Worm (Caenorhabditis elegans): ENCODE measurements around the gene F07G11.3.
"Not testable (repeated sequence)": the region's sequence is repeated elsewhere in the genome, so short reads cannot be mapped to it uniquely, and the experiment has no call there.

F07G11.3 gene

ce11 chrV:7288699-7289098, 9.9 kb upstream of the F07G11.3 start, which contains the start of gene C13A2.1:
Gene C13A2.1, plus strand, starts transcription at chrV:7288999.
- TF ChIP-seq attf-6 (GFP tag; IDR thresholded peaks at IDR 0.05) (no peak), madf-8 (GFP tag; conservative IDR thresholded peaks at IDR 0.05) (no peak), egrh-3 (GFP tag; IDR thresholded peaks at IDR 0.05) (no peak), athp-1 (tag; optimal IDR thresholded peaks at IDR 0.05) (no peak), F39B2.1 (GFP tag; IDR thresholded peaks at IDR 0.05) (no peak), F55B11.4 (tag; optimal IDR thresholded peaks at IDR 0.05; ENCODE audit: borderline replicate concordance, insufficient read depth) (no peak), let-607 (tag; optimal IDR thresholded peaks at IDR 0.05) (no peak), sdz-38 (tag; optimal IDR thresholded peaks at IDR 0.05) (no peak), B0261.1 (tag; optimal IDR thresholded peaks at IDR 0.05) (no peak), F52B5.7 (tag; optimal IDR thresholded peaks at IDR 0.05) (no peak), ets-4 (GFP tag; optimal IDR thresholded peaks at IDR 0.05) (no peak), nfya-2 (GFP tag; IDR thresholded peaks at IDR 0.05) (no peak), dpff-1 (tag; optimal IDR thresholded peaks at IDR 0.05) (no peak), ztf-22 (GFP tag; optimal IDR thresholded peaks at IDR 0.05) (no peak), hmg-1.2 (GFP tag; IDR thresholded peaks at IDR 0.05) (no peak), madf-3 (GFP tag; IDR thresholded peaks at IDR 0.05) (no peak)

ce11 chrV:7295270-7295669, 3.3 kb upstream of the F07G11.3 start, which contains the start of gene F07G11.4:
Gene F07G11.4, minus strand, starts transcription at chrV:7295370.
- no peak for TF ChIP-seq akir-1 (GFP tag; optimal IDR thresholded peaks at IDR 0.05)
- no peak for TF ChIP-seq hmg-20 (GFP tag; IDR thresholded peaks at IDR 0.05)
- no peak for TF ChIP-seq snpc-1.1 (tag; optimal IDR thresholded peaks at IDR 0.05; ENCODE audit: insufficient read depth)
- TF ChIP-seq ztf-28 (GFP tag; IDR thresholded peaks at IDR 0.05), result no peak
- no peak for TF ChIP-seq F55B11.4 (tag; optimal IDR thresholded peaks at IDR 0.05; ENCODE audit: borderline replicate concordance, insufficient read depth)
- no peak for TF ChIP-seq F52B5.7 (tag; optimal IDR thresholded peaks at IDR 0.05)
- no peak for TF ChIP-seq ZK185.1 (tag; optimal IDR thresholded peaks at IDR 0.05; ENCODE audit: poor library complexity, severe bottlenecking)
- TF ChIP-seq F37B4.10 (GFP tag; IDR thresholded peaks at IDR 0.05), result no peak
- no peak for TF ChIP-seq lin-54 (GFP tag; optimal IDR thresholded peaks at IDR 0.05)
- no peak for TF ChIP-seq C17E4.6 (GFP tag; IDR thresholded peaks at IDR 0.05)
- no peak for TF ChIP-seq hlh-12 (tag; optimal IDR thresholded peaks at IDR 0.05)
- TF ChIP-seq zfh-2 (GFP tag; conservative IDR thresholded peaks at IDR 0.05), result no peak
- TF ChIP-seq unc-130 (GFP tag; optimal IDR thresholded peaks at IDR 0.05), result no peak
- no peak for TF ChIP-seq ztf-25 (GFP tag; IDR thresholded peaks at IDR 0.05)
- TF ChIP-seq snpc-3.4 (tag; optimal IDR thresholded peaks at IDR 0.05), result no peak

ce11 chrV:7297263-7297662, 1.3 kb upstream of the F07G11.3 start, which contains the start of gene srj-32:
Gene srj-32, minus strand, starts transcription at chrV:7297363.
- TF ChIP-seq ceh-40 (GFP tag; IDR thresholded peaks at IDR 0.05), result no peak
- TF ChIP-seq efl-1 (GFP tag; optimal IDR thresholded peaks at IDR 0.05), result no peak
- TF ChIP-seq B0261.1 (tag; optimal IDR thresholded peaks at IDR 0.05), result no peak
- TF ChIP-seq ztf-25 (GFP tag; IDR thresholded peaks at IDR 0.05), result no peak
- no peak for TF ChIP-seq dpff-1 (tag; optimal IDR thresholded peaks at IDR 0.05)

- TF ChIP-seq attf-6 (GFP tag; IDR thresholded peaks at IDR 0.05); ets-4 (GFP tag; optimal IDR thresholded peaks at IDR 0.05); hrde-1 (tag; optimal IDR thresholded peaks at IDR 0.05; ENCODE audit: borderline replicate concordance): not testable (repeated sequence)
Measured at ce11 chrV:7304506-7304905, 5.9 kb downstream of the F07G11.3 start, which contains the start of gene F07G11.2. Gene F07G11.2, plus strand, starts transcription at chrV:7304806.
